Fruit fly (Drosophila melanogaster) whole organism, wandering third instar larva: ENCODE measurements around the gene mtTFB2.

ENCODE experiments used
- Abd-B ChIP-seq: fragments of >200 bp; optimal IDR thresholded peaks from 2 replicates; lab custom pipeline; 2017; ENCODE audit warnings: missing biosample characterization, missing genetic modification characterization
- CG32264 ChIP-seq: fragments of 200-800 bp; sonication (Bioruptor generic); optimal IDR thresholded peaks from 2 replicates; lab custom pipeline; 2016; ENCODE audit warnings: missing biosample characterization, missing genetic modification characterization
- CG9705 ChIP-seq: fragments of 200-800 bp; sonication (Bioruptor generic); optimal IDR thresholded peaks from 2 replicates; lab custom pipeline; 2018; ENCODE audit warnings: missing biosample characterization, mild to moderate bottlenecking, missing genetic modification characterization
- CrebA ChIP-seq: fragments of 200-800 bp; sonication (Bioruptor generic); optimal IDR thresholded peaks from 2 replicates; lab custom pipeline; 2016; ENCODE audit warnings: missing biosample characterization, mild to moderate bottlenecking, missing genetic modification characterization, borderline replicate concordance
- Dfd ChIP-seq: fragments of >200 bp; optimal IDR thresholded peaks from 2 replicates; lab custom pipeline; 2017; ENCODE audit warnings: missing biosample characterization, missing genetic modification characterization
- Dif ChIP-seq: fragments of 200-275, 200-300 bp; sonication (Bioruptor generic); optimal IDR thresholded peaks from 2 replicates; lab custom pipeline; 2018; ENCODE audit warnings: missing biosample characterization, missing genetic modification characterization; ENCODE audit not compliant: partially characterized antibody
- GATAd ChIP-seq: sonication (Bioruptor generic); optimal IDR thresholded peaks from 2 replicates; lab custom pipeline; 2016; ENCODE audit warnings: missing biosample characterization, missing genetic modification characterization
- HLH106 ChIP-seq: fragments of 200-800 bp; optimal IDR thresholded peaks from 3 replicates; lab custom pipeline; 2019; ENCODE audit warnings: missing biosample characterization, mild to moderate bottlenecking, missing genetic modification characterization, moderate library complexity
- Hnf4 ChIP-seq: fragments of 200-800 bp; sonication (Bioruptor generic); optimal IDR thresholded peaks from 2 replicates; lab custom pipeline; 2016; ENCODE audit warnings: missing biosample characterization, mild to moderate bottlenecking, missing genetic modification characterization
- Hr78 ChIP-seq: fragments of >200 bp; optimal IDR thresholded peaks from 2 replicates; lab custom pipeline; 2017; ENCODE audit warnings: missing biosample characterization, missing genetic modification characterization
- Hr83 ChIP-seq: fragments of 200-300 bp; sonication (Bioruptor generic); optimal IDR thresholded peaks from 2 replicates; lab custom pipeline; 2016; ENCODE audit warnings: missing biosample characterization, mild to moderate bottlenecking, missing genetic modification characterization, moderate library complexity; ENCODE audit not compliant: poor library complexity, severe bottlenecking
- Jra ChIP-seq: sonication (Bioruptor generic); optimal IDR thresholded peaks from 2 replicates; lab custom pipeline; 2016; ENCODE audit warnings: missing biosample characterization, missing genetic modification characterization
- Mio ChIP-seq: sonication (Bioruptor generic); optimal IDR thresholded peaks from 2 replicates; lab custom pipeline; 2016; ENCODE audit warnings: missing biosample characterization, missing genetic modification characterization
- Myc ChIP-seq: fragments of >200 bp; optimal IDR thresholded peaks from 2 replicates; lab custom pipeline; 2017
- N ChIP-seq: fragments of >200 bp; optimal IDR thresholded peaks from 2 replicates; lab custom pipeline; 2018; ENCODE audit warnings: missing biosample characterization, missing external identifiers, missing genetic modification characterization
- OdsH ChIP-seq: fragments of 200-800 bp; sonication (Bioruptor generic); optimal IDR thresholded peaks from 2 replicates; lab custom pipeline; 2016; ENCODE audit warnings: missing biosample characterization, mild to moderate bottlenecking, missing genetic modification characterization
- Rel ChIP-seq, 2 experiments: fragments of 200-800 bp; sonication (Bioruptor generic) in 1 of 2; optimal IDR thresholded peaks; 2 replicates in 1 of 2; 3 replicates in 1 of 2; lab custom pipeline; 2016 to 2019; ENCODE audit warnings: mild to moderate bottlenecking in 2 of 2, missing biosample characterization in 2 of 2, missing genetic modification characterization in 2 of 2, moderate library complexity in 1 of 2
- Sp1 ChIP-seq: fragments of 200-800 bp; sonication (Bioruptor generic); optimal IDR thresholded peaks from 3 replicates; lab custom pipeline; 2019; ENCODE audit warnings: missing biosample characterization, mild to moderate bottlenecking, missing genetic modification characterization, moderate library complexity
- Vsx2 ChIP-seq: fragments of 200-300, 225-300 bp; sonication (Bioruptor generic); optimal IDR thresholded peaks from 2 replicates; lab custom pipeline; 2018; ENCODE audit warnings: missing biosample characterization, missing genetic modification characterization; ENCODE audit not compliant: partially characterized antibody
- br ChIP-seq: fragments of 200-800 bp; sonication (Bioruptor generic); optimal IDR thresholded peaks from 2 replicates; lab custom pipeline; 2016; ENCODE audit warnings: missing biosample characterization, missing genetic modification characterization
- brk ChIP-seq: fragments of 200-800 bp; sonication (Bioruptor generic); optimal IDR thresholded peaks from 2 replicates; lab custom pipeline; 2016; ENCODE audit warnings: missing biosample characterization, mild to moderate bottlenecking, missing genetic modification characterization
- dl ChIP-seq, 2 experiments: fragments of 175-275, 200-275 bp in 1 of 2; fragments of 200-275 bp in 1 of 2; sonication (Bioruptor generic); optimal IDR thresholded peaks; lab custom pipeline; 2018; ENCODE audit warnings: mild to moderate bottlenecking in 2 of 2, missing biosample characterization in 2 of 2, missing genetic modification characterization in 2 of 2, moderate library complexity in 2 of 2; ENCODE audit not compliant: partially characterized antibody in 2 of 2, insufficient read depth in 1 of 2
- dmrt93B ChIP-seq: fragments of 200-800 bp; sonication (Bioruptor generic); optimal IDR thresholded peaks from 2 replicates; lab custom pipeline; 2018; ENCODE audit warnings: missing biosample characterization, mild to moderate bottlenecking, missing genetic modification characterization
- dsf ChIP-seq: sonication (Bioruptor generic); optimal IDR thresholded peaks from 2 replicates; lab custom pipeline; 2016; ENCODE audit warnings: missing biosample characterization, missing genetic modification characterization, borderline replicate concordance
- ey ChIP-seq: fragments of 200-800 bp; sonication (Bioruptor generic); optimal IDR thresholded peaks from 2 replicates; lab custom pipeline; 2016; ENCODE audit warnings: missing biosample characterization, missing genetic modification characterization
- foxo ChIP-seq, 2 experiments: fragments of 200-800 bp; sonication (Bioruptor generic); optimal IDR thresholded peaks; 2 replicates in 1 of 2; 3 replicates in 1 of 2; lab custom pipeline; 2016 to 2017; ENCODE audit warnings: missing biosample characterization in 2 of 2, missing genetic modification characterization in 2 of 2
- fru ChIP-seq: fragments of 200-800 bp; sonication (Bioruptor generic); optimal IDR thresholded peaks from 3 replicates; lab custom pipeline; 2016; ENCODE audit warnings: missing biosample characterization, mild to moderate bottlenecking, missing genetic modification characterization
- h ChIP-seq: fragments of 200-800 bp; sonication (Bioruptor generic); optimal IDR thresholded peaks from 3 replicates; lab custom pipeline; 2016; ENCODE audit warnings: missing biosample characterization, mild to moderate bottlenecking, missing genetic modification characterization
- jim ChIP-seq: fragments of 175-275, 200-325 bp; sonication (Bioruptor generic); optimal IDR thresholded peaks from 2 replicates; lab custom pipeline; 2016; ENCODE audit warnings: missing biosample characterization, mild to moderate bottlenecking, missing genetic modification characterization
- lola ChIP-seq: fragments of >200 bp; optimal IDR thresholded peaks from 2 replicates; lab custom pipeline; 2017; ENCODE audit warnings: missing biosample characterization, missing genetic modification characterization
- pan ChIP-seq: fragments of >200 bp; optimal IDR thresholded peaks from 2 replicates; lab custom pipeline; 2017
- psq ChIP-seq: fragments of 200-800 bp; sonication (Bioruptor generic); optimal IDR thresholded peaks from 3 replicates; lab custom pipeline; 2017; ENCODE audit warnings: missing biosample characterization, mild to moderate bottlenecking, missing genetic modification characterization, moderate library complexity
- rgr ChIP-seq: fragments of 200-800 bp; sonication (Bioruptor generic); optimal IDR thresholded peaks from 3 replicates; lab custom pipeline; 2016; ENCODE audit warnings: missing biosample characterization, mild to moderate bottlenecking, missing genetic modification characterization
- sage ChIP-seq: fragments of 200-800 bp; sonication (Bioruptor generic); optimal IDR thresholded peaks from 2 replicates; lab custom pipeline; 2016; ENCODE audit warnings: missing biosample characterization, mild to moderate bottlenecking, missing genetic modification characterization
- sv ChIP-seq: fragments of 200-800 bp; sonication (Bioruptor generic); optimal IDR thresholded peaks from 3 replicates; lab custom pipeline; 2016; ENCODE audit warnings: missing biosample characterization, missing genetic modification characterization
- tai ChIP-seq: sonication (Bioruptor generic); optimal IDR thresholded peaks from 2 replicates; lab custom pipeline; 2016; ENCODE audit warnings: missing biosample characterization, missing genetic modification characterization
- usp ChIP-seq: fragments of >200 bp; optimal IDR thresholded peaks from 2 replicates; lab custom pipeline; 2017; ENCODE audit warnings: missing biosample characterization, missing genetic modification characterization
- woc ChIP-seq: sonication (Bioruptor generic); optimal IDR thresholded peaks from 2 replicates; lab custom pipeline; 2016; ENCODE audit warnings: missing biosample characterization, mild to moderate bottlenecking, missing genetic modification characterization

Gene mtTFB2

DNA sequence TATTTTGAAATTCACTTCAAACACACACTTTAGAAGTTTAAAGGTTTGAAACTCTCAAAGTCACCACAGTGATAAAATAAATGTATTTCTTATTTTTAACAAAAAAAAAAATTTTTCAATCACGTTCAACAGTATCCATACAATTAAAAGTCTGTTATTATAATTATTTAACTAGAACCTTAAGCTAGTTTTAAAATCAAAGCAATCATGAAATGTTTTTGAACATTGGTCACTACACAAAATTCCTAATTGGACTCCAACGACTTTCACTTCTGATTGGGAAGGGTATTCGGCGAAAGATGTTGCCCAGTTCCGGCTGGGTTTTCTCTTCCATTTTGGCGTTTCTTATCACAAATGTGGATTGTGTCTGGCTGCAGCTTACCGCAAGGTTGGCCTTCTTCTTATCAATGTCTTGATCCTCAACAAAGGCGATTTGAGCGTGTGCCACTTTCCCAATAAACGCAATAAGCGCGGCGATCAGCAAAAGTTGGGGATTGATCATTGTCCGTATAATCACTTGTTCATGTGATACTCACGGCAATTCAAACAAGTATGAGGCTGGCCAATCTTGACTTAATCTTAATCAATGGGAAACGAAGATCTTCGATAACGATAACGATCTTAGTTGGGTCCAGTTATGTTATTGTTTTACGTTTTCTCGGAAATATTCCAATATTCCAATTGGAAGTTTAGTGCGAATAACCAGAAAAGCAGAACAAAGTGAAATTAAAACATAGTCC is 2.8 kb downstream of the mtTFB2 start:
- TF ChIP-seq dsf (GFP tag; lab: Kevin White, UChicago) (no peak), HLH106 (peak; percentile 69), Rel (GFP tag; optimal IDR thresholded peaks at IDR 0.05; lab: Kevin White, UChicago) (no peak), Rel (tag; optimal IDR thresholded peaks at IDR 0.05; lab: Kevin White, UChicago) (no peak), Myc (no peak), GATAd (GFP tag; lab: Kevin White, UChicago) (no peak), dl (GFP tag; optimal IDR thresholded peaks at IDR 0.05; lab: Kevin White, UChicago; ENCODE audit: insufficient read depth in 1 of 2, partially characterized antibody in 2 of 2) (no peak), Abd-B (no peak), Hr83 (GFP tag; lab: Kevin White, UChicago) (no peak), Sp1 (GFP tag; lab: Kevin White, UChicago) (peak; percentile 76), usp (no peak), Mio (no peak), ey (GFP tag; lab: Kevin White, UChicago) (peak; percentile 63), pan (lab: Kevin White, UChicago) (no peak), sv (GFP tag; lab: Kevin White, UChicago) (peak; percentile 6), Dfd (GFP tag; lab: Kevin White, UChicago) (no peak), br (GFP tag; lab: Kevin White, UChicago) (peak; percentile 76), sage (GFP tag; lab: Kevin White, UChicago) (no peak), lola (no peak), brk (GFP tag; lab: Kevin White, UChicago) (no peak), dmrt93B (no peak), foxo (GFP tag; optimal IDR thresholded peaks at IDR 0.05; lab: Kevin White, UChicago) (peak in 1 of 2 experiments; percentile 73), Hnf4 (GFP tag; lab: Kevin White, UChicago) (peak; percentile 42), psq (GFP tag; lab: Kevin White, UChicago) (peak; percentile 55), jim (GFP tag; lab: Kevin White, UChicago) (no peak), h (GFP tag; lab: Kevin White, UChicago) (peak; percentile 75), fru (GFP tag; lab: Kevin White, UChicago) (peak; percentile 69), Jra (no peak), Hr78 (GFP tag; lab: Kevin White, UChicago) (no peak), tai (no peak), rgr (GFP tag; lab: Kevin White, UChicago) (peak; percentile 68), OdsH (GFP tag; lab: Kevin White, UChicago) (peak; percentile 74), Dif (no peak), Vsx2 (no peak), woc (GFP tag; lab: Kevin White, UChicago) (peak; percentile 69), N (no peak), CG32264 (GFP tag; lab: Kevin White, UChicago) (no peak), CG9705 (GFP tag; lab: Kevin White, UChicago) (peak; percentile 43), CrebA (no peak)
- TF ChIP-seq, all 38 proteins: peak for 14

DNA sequence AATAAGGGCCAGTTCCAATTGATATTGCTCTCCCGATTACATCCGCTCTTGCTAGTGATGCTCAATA is 3.2 kb downstream of the mtTFB2 start, which contains the start of gene CG12811:
CG12811 (minus strand) TSS at position 23 of the 67 bp plus-strand sequence.
- no peak for TF ChIP-seq pan (lab: Kevin White, UChicago)
- no peak for TF ChIP-seq Jra
- TF ChIP-seq lola: no peak
- no peak for TF ChIP-seq Rel (GFP tag; optimal IDR thresholded peaks at IDR 0.05; lab: Kevin White, UChicago)
- TF ChIP-seq Rel (tag; optimal IDR thresholded peaks at IDR 0.05; lab: Kevin White, UChicago): no peak
- no peak for TF ChIP-seq N
- no peak for TF ChIP-seq br (GFP tag; lab: Kevin White, UChicago)
- TF ChIP-seq Vsx2: no peak
- TF ChIP-seq woc (GFP tag; lab: Kevin White, UChicago): no peak
- no peak for TF ChIP-seq Hr83 (GFP tag; lab: Kevin White, UChicago)
- TF ChIP-seq dmrt93B: no peak
- no peak for TF ChIP-seq OdsH (GFP tag; lab: Kevin White, UChicago)
- no peak for TF ChIP-seq Mio
- no peak for TF ChIP-seq usp
- TF ChIP-seq ey (GFP tag; lab: Kevin White, UChicago): no peak
- no peak for TF ChIP-seq dl (GFP tag; optimal IDR thresholded peaks at IDR 0.05; lab: Kevin White, UChicago; ENCODE audit: insufficient read depth in 1 of 2, partially characterized antibody in 2 of 2)
- TF ChIP-seq CG9705 (GFP tag; lab: Kevin White, UChicago): no peak
- TF ChIP-seq tai: no peak
